Worm (Caenorhabditis elegans) whole organism, L1 larva: ENCODE data around the gene M110.10.

Source experiments
- C34B4.2 ChIP-seq: sonication (generic microtip); optimal IDR thresholded peaks from 2 replicates; lab custom pipeline; 2017; ENCODE audit warnings: mild to moderate bottlenecking, missing genetic modification characterization, missing compliant biosample characterization
- F16B12.6 ChIP-seq: fragments of 150-350 bp; optimal IDR thresholded peaks from 2 replicates; lab custom pipeline; 2014; ENCODE audit warnings: missing biosample characterization, missing genetic modification characterization
- alr-1 ChIP-seq: fragments of 200-800 bp; sonication (Bioruptor generic); optimal IDR thresholded peaks from 2 replicates; lab custom pipeline; 2018; ENCODE audit warnings: borderline replicate concordance, mild to moderate bottlenecking, missing genetic modification characterization, missing compliant biosample characterization
- aly-2 ChIP-seq: fragments of 150-350 bp; optimal IDR thresholded peaks from 2 replicates; lab custom pipeline; 2014; ENCODE audit warnings: missing biosample characterization, missing genetic modification characterization
- ama-1 ChIP-seq: fragments of 150-350 bp; optimal IDR thresholded peaks from 2 replicates; lab custom pipeline; 2014
- blmp-1 ChIP-seq: fragments of 150-350 bp; optimal IDR thresholded peaks from 2 replicates; lab custom pipeline; 2014; ENCODE audit warnings: missing biosample characterization, missing genetic modification characterization
- ceh-63 ChIP-seq: fragments of 200-800 bp; sonication (Bioruptor generic); optimal IDR thresholded peaks from 2 replicates; lab custom pipeline; 2018; ENCODE audit warnings: mild to moderate bottlenecking, missing genetic modification characterization, missing compliant biosample characterization
- dpl-1 ChIP-seq, 3 experiments: fragments of 150-350 bp in 2 of 3; sonication (generic microtip) in 1 of 3; optimal IDR thresholded peaks; 2 replicates each; lab custom pipeline; 2014 to 2017; ENCODE audit warnings: missing biosample characterization in 3 of 3, missing genetic modification characterization in 3 of 3, missing genetic modification reagents in 3 of 3
- efl-1 ChIP-seq, 4 experiments: fragments of 150-350 bp; optimal IDR thresholded peaks in 3 of 4; peaks in 1 of 4; 1 replicate in 1 of 4; 2 replicates in 3 of 4; lab custom pipeline; 2014; ENCODE audit warnings: missing biosample characterization in 2 of 4, missing genetic modification characterization in 2 of 4, missing genetic modification reagents in 2 of 4
- efl-3 ChIP-seq: fragments of 200-800 bp; sonication (Bioruptor generic); optimal IDR thresholded peaks from 2 replicates; lab custom pipeline; 2018; ENCODE audit warnings: mild to moderate bottlenecking, missing genetic modification characterization, missing compliant biosample characterization
- elt-3 ChIP-seq, 6 experiments: fragments of 150-350 bp in 1 of 6; sonication (generic microtip); optimal IDR thresholded peaks; 2 replicates each; lab custom pipeline; 2017 to 2018; ENCODE audit warnings: missing biosample characterization in 6 of 6, missing genetic modification characterization in 6 of 6, inconsistent platforms in 1 of 6
- ets-5 ChIP-seq: fragments of 200-800 bp; sonication (Bioruptor generic); IDR thresholded peaks from 2 replicates; pipeline ENCODE4 v1.3.6; 2022; ENCODE audit warnings: missing genetic modification characterization, missing compliant biosample characterization
- fkh-4 ChIP-seq: sonication (generic microtip); optimal IDR thresholded peaks from 2 replicates; lab custom pipeline; 2016; ENCODE audit warnings: missing compliant biosample characterization, missing genetic modification characterization, borderline replicate concordance
- grh-1 ChIP-seq: fragments of 200-800 bp; sonication (Bioruptor generic); IDR thresholded peaks from 2 replicates; pipeline ENCODE4 v1.3.6; 2022; ENCODE audit warnings: missing genetic modification reagents, missing genetic modification characterization, missing compliant biosample characterization
- hlh-4 ChIP-seq: sonication (generic microtip); optimal IDR thresholded peaks from 2 replicates; lab custom pipeline; 2016; ENCODE audit warnings: mild to moderate bottlenecking, missing genetic modification characterization, missing compliant biosample characterization
- hpl-2 ChIP-seq: fragments of 150-350 bp; optimal IDR thresholded peaks from 2 replicates; lab custom pipeline; 2014; ENCODE audit warnings: missing biosample characterization, missing genetic modification reagents, missing genetic modification characterization
- lin-13 ChIP-seq: fragments of 150-350 bp; optimal IDR thresholded peaks from 2 replicates; lab custom pipeline; 2014; ENCODE audit warnings: missing biosample characterization, missing genetic modification reagents, missing genetic modification characterization
- lin-14 ChIP-seq: fragments of 200-800 bp; sonication (Bioruptor generic); optimal IDR thresholded peaks from 2 replicates; lab custom pipeline; 2018; ENCODE audit warnings: mild to moderate bottlenecking, missing genetic modification characterization, moderate library complexity, missing compliant biosample characterization
- lin-15B ChIP-seq: fragments of 150-350 bp; sonication (generic microtip); optimal IDR thresholded peaks from 3 replicates; lab custom pipeline; 2014; ENCODE audit warnings: missing biosample characterization, missing genetic modification characterization
- lin-35 ChIP-seq, 2 experiments: fragments of 150-350 bp; optimal IDR thresholded peaks; 2 replicates each; lab custom pipeline; 2014; ENCODE audit warnings: missing biosample characterization in 2 of 2, missing genetic modification characterization in 2 of 2, missing genetic modification reagents in 2 of 2
- lsy-2 ChIP-seq, 2 experiments: fragments of 150-350 bp; optimal IDR thresholded peaks; 2 replicates each; lab custom pipeline; 2014; ENCODE audit warnings: missing biosample characterization in 2 of 2, missing genetic modification characterization in 2 of 2
- mab-9 ChIP-seq: fragments of 200-800 bp; sonication (Bioruptor generic); IDR thresholded peaks from 2 replicates; pipeline ENCODE4 v1.3.6; 2022; ENCODE audit warnings: missing genetic modification reagents, missing genetic modification characterization, missing compliant biosample characterization
- mdl-1 ChIP-seq, 2 experiments: fragments of 150-350 bp; optimal IDR thresholded peaks; 2 replicates each; lab custom pipeline; 2014 to 2017; ENCODE audit warnings: missing biosample characterization in 2 of 2, missing genetic modification characterization in 2 of 2, inconsistent platforms in 1 of 2
- mep-1 ChIP-seq: fragments of 150-350 bp; optimal IDR thresholded peaks from 2 replicates; lab custom pipeline; 2014; ENCODE audit warnings: missing biosample characterization, missing genetic modification characterization
- nhr-11 ChIP-seq: fragments of 150-350 bp; optimal IDR thresholded peaks from 2 replicates; lab custom pipeline; 2014; ENCODE audit warnings: missing biosample characterization, missing genetic modification characterization
- nhr-20 ChIP-seq: sonication (generic microtip); optimal IDR thresholded peaks from 2 replicates; lab custom pipeline; 2016; ENCODE audit warnings: mild to moderate bottlenecking, missing genetic modification characterization, missing compliant biosample characterization
- nhr-237 ChIP-seq: fragments of 150-350 bp; optimal IDR thresholded peaks from 2 replicates; lab custom pipeline; 2014; ENCODE audit warnings: missing biosample characterization, missing genetic modification characterization
- nhr-28 ChIP-seq: fragments of 150-350 bp; optimal IDR thresholded peaks from 2 replicates; lab custom pipeline; 2014; ENCODE audit warnings: missing biosample characterization, missing genetic modification characterization
- nhr-47 ChIP-seq: sonication (generic microtip); optimal IDR thresholded peaks from 2 replicates; lab custom pipeline; 2016; ENCODE audit warnings: mild to moderate bottlenecking, missing genetic modification characterization, moderate library complexity, missing compliant biosample characterization
- nhr-71 ChIP-seq: sonication (generic microtip); optimal IDR thresholded peaks from 2 replicates; lab custom pipeline; 2016; ENCODE audit warnings: mild to moderate bottlenecking, missing genetic modification characterization, moderate library complexity, missing compliant biosample characterization
- nhr-84 ChIP-seq: sonication (generic microtip); optimal IDR thresholded peaks from 2 replicates; lab custom pipeline; 2017; ENCODE audit warnings: missing biosample characterization, missing genetic modification characterization
- nhr-85 ChIP-seq: sonication (generic microtip); peaks from one replicate; lab custom pipeline; 2016; ENCODE audit warnings: missing genetic modification characterization, inconsistent platforms, missing compliant biosample characterization
- nhr-90 ChIP-seq: sonication (generic microtip); optimal IDR thresholded peaks from 2 replicates; lab custom pipeline; 2016; ENCODE audit warnings: mild to moderate bottlenecking, missing genetic modification characterization, missing compliant biosample characterization; ENCODE audit not compliant: poor library complexity
- pag-3 ChIP-seq: sonication (generic microtip); optimal IDR thresholded peaks from 2 replicates; lab custom pipeline; 2017; ENCODE audit warnings: missing genetic modification characterization, mild to moderate bottlenecking, missing compliant biosample characterization, antibody characterized with exemption, borderline replicate concordance; ENCODE audit not compliant: insufficient read depth
- pqm-1 ChIP-seq: sonication (generic microtip); optimal IDR thresholded peaks from 3 replicates; lab custom pipeline; 2017; ENCODE audit warnings: missing biosample characterization, missing genetic modification characterization
- skn-1 ChIP-seq: fragments of 150-350 bp; optimal IDR thresholded peaks from 2 replicates; lab custom pipeline; 2014; ENCODE audit warnings: missing biosample characterization, missing genetic modification characterization
- snu-23 ChIP-seq: sonication (generic microtip); optimal IDR thresholded peaks from 2 replicates; lab custom pipeline; 2016; ENCODE audit warnings: missing genetic modification characterization, missing compliant biosample characterization
- sptf-1 ChIP-seq: fragments of 150-350 bp; optimal IDR thresholded peaks from 2 replicates; lab custom pipeline; 2014; ENCODE audit warnings: missing biosample characterization, missing genetic modification characterization
- sup-37 ChIP-seq: fragments of 200-800 bp; sonication (Bioruptor generic); optimal IDR thresholded peaks from 2 replicates; lab custom pipeline; 2018; ENCODE audit warnings: mild to moderate bottlenecking, missing genetic modification characterization, missing compliant biosample characterization
- tbx-2 ChIP-seq: sonication (generic microtip); optimal IDR thresholded peaks from 2 replicates; lab custom pipeline; 2016; ENCODE audit warnings: missing genetic modification characterization, missing compliant biosample characterization
- tlp-1 ChIP-seq: fragments of 150-350 bp; optimal IDR thresholded peaks from 2 replicates; lab custom pipeline; 2014; ENCODE audit warnings: missing biosample characterization, missing genetic modification characterization
- unc-130 ChIP-seq: fragments of 150-350 bp; optimal IDR thresholded peaks from 2 replicates; lab custom pipeline; 2017; ENCODE audit warnings: missing biosample characterization, missing genetic modification characterization, inconsistent platforms
- unc-30 ChIP-seq: sonication (generic microtip); optimal IDR thresholded peaks from 2 replicates; lab custom pipeline; 2017; ENCODE audit warnings: missing biosample characterization, missing genetic modification characterization
- unc-62 ChIP-seq: fragments of 150-350 bp; optimal IDR thresholded peaks from 2 replicates; lab custom pipeline; 2014; ENCODE audit warnings: missing biosample characterization, missing genetic modification reagents, missing genetic modification characterization
- xbp-1 ChIP-seq: sonication (generic microtip); optimal IDR thresholded peaks from 2 replicates; lab custom pipeline; 2016; ENCODE audit warnings: missing genetic modification characterization, missing compliant biosample characterization
- zag-1 ChIP-seq: fragments of 150-350 bp; optimal IDR thresholded peaks from 2 replicates; lab custom pipeline; 2014; ENCODE audit warnings: missing biosample characterization, missing genetic modification characterization
- ztf-11 ChIP-seq, 2 experiments: sonication (generic microtip); optimal IDR thresholded peaks; 2 replicates each; lab custom pipeline; 2016 to 2017; ENCODE audit warnings: missing genetic modification characterization in 2 of 2, missing biosample characterization in 1 of 2, missing compliant biosample characterization in 1 of 2
- ztf-4 ChIP-seq: fragments of 150-350 bp; optimal IDR thresholded peaks from 2 replicates; lab custom pipeline; 2014; ENCODE audit warnings: missing biosample characterization, missing genetic modification characterization

Gene M110.10

ce11 chrII:8214367-8214766 lies at the start of gene M110.10:
TSS of gene M110.10 (minus strand) at chrII:8214467.
- TF ChIP-seq alr-1 (tag; lab: Kevin White, UChicago), result no peak
- TF ChIP-seq lin-13 (GFP tag; lab: Kevin White, UChicago), result no peak
- no peak for TF ChIP-seq mdl-1 (tag; optimal IDR thresholded peaks at IDR 0.05; lab: Kevin White, UChicago)
- TF ChIP-seq unc-62 (GFP tag; lab: Kevin White, UChicago), result no peak
- TF ChIP-seq C34B4.2, result no peak
- TF ChIP-seq nhr-90, result no peak
- TF ChIP-seq F16B12.6 (tag; lab: Kevin White, UChicago), result no peak
- no peak for TF ChIP-seq tlp-1
- no peak for TF ChIP-seq nhr-28 (tag; lab: Kevin White, UChicago)
- no peak for TF ChIP-seq nhr-84
- TF ChIP-seq fkh-4 (tag; lab: Kevin White, UChicago), result no peak
- no peak for TF ChIP-seq dpl-1 (GFP tag; optimal IDR thresholded peaks at IDR 0.05; lab: Kevin White, UChicago)
- no peak for TF ChIP-seq pqm-1 (tag; lab: Kevin White, UChicago)
- no peak for TF ChIP-seq nhr-237
- TF ChIP-seq ets-5 (GFP tag; lab: Robert Waterston, UW), result no peak
- TF ChIP-seq hlh-4 (tag; lab: Kevin White, UChicago), result no peak
- no peak for TF ChIP-seq lin-15B (tag; lab: Kevin White, UChicago)

- TF ChIP-seq nhr-237 (no peak), blmp-1 (tag; lab: Kevin White, UChicago) (peak; percentile 63), nhr-90 (peak; percentile 15), nhr-84 (no peak), mdl-1 (tag; optimal IDR thresholded peaks at IDR 0.05; lab: Kevin White, UChicago) (peak in 1 of 2 experiments; percentile 33), grh-1 (GFP tag; lab: Robert Waterston, UW) (0 out of 2 replicates have a peak, but pooled peaks have one; percentile 33), lin-14 (peak; percentile 55), nhr-71 (peak; percentile 50), tbx-2 (tag; lab: Kevin White, UChicago) (peak; percentile 31), nhr-20 (peak; percentile 64), aly-2 (tag; lab: Kevin White, UChicago) (no peak), nhr-85 (tag; lab: Kevin White, UChicago) (peak; percentile 86), sptf-1 (tag; lab: Kevin White, UChicago) (no peak), efl-1 (optimal IDR thresholded peaks at IDR 0.05; lab: Kevin White, UChicago) (no peak), efl-1 (GFP tag; optimal IDR thresholded peaks at IDR 0.05 in 1 of 2; lab: Kevin White, UChicago) (peak in 1 of 2 experiments; percentile 84), elt-3 (tag; optimal IDR thresholded peaks at IDR 0.05; lab: Kevin White, UChicago) (peak in 1 of 6 experiments; percentile 52), ets-5 (GFP tag; lab: Robert Waterston, UW) (no peak), mab-9 (GFP tag; lab: Robert Waterston, UW) (no peak), lin-35 (GFP tag; optimal IDR thresholded peaks at IDR 0.05; lab: Kevin White, UChicago) (peak in 1 of 2 experiments; percentile 13), snu-23 (no peak)
Observed at ce11 chrII:8263562-8263961, 49.3 kb upstream of the M110.10 start.

ce11 chrII:8259674-8260073 lies 45.4 kb upstream of the M110.10 start:
- TF ChIP-seq lin-35 (GFP tag; optimal IDR thresholded peaks at IDR 0.05; lab: Kevin White, UChicago), result peak in 1 of 2 experiments; percentile 36
- no peak for TF ChIP-seq lsy-2 (tag; optimal IDR thresholded peaks at IDR 0.05; lab: Kevin White, UChicago)
- no peak for TF ChIP-seq skn-1 (tag; lab: Kevin White, UChicago)
- TF ChIP-seq ama-1 (lab: Kevin White, UChicago), result no peak
- TF ChIP-seq mdl-1 (tag; optimal IDR thresholded peaks at IDR 0.05; lab: Kevin White, UChicago), result no peak
- no peak for TF ChIP-seq pag-3
- no peak for TF ChIP-seq efl-1 (optimal IDR thresholded peaks at IDR 0.05; lab: Kevin White, UChicago)
- peak in 1 of 2 experiments; percentile 16 for TF ChIP-seq efl-1 (GFP tag; optimal IDR thresholded peaks at IDR 0.05 in 1 of 2; lab: Kevin White, UChicago)
- no peak for TF ChIP-seq xbp-1 (tag; lab: Kevin White, UChicago)
- TF ChIP-seq F16B12.6 (tag; lab: Kevin White, UChicago), result no peak
- TF ChIP-seq efl-3 (GFP tag; lab: Kevin White, UChicago), result no peak
- peak in 1 of 6 experiments; percentile 31 for TF ChIP-seq elt-3 (tag; optimal IDR thresholded peaks at IDR 0.05; lab: Kevin White, UChicago)
- no peak for TF ChIP-seq mep-1 (tag; lab: Kevin White, UChicago)
- TF ChIP-seq tbx-2 (tag; lab: Kevin White, UChicago), result no peak
- TF ChIP-seq C34B4.2, result no peak
- TF ChIP-seq nhr-47, result no peak
- TF ChIP-seq blmp-1 (tag; lab: Kevin White, UChicago), result peak; percentile 36
- peak; percentile 43 for TF ChIP-seq snu-23
- TF ChIP-seq nhr-11 (tag; lab: Kevin White, UChicago), result no peak
- TF ChIP-seq ceh-63, result no peak
- peak; percentile 20 for TF ChIP-seq unc-130 (tag; lab: Kevin White, UChicago)
- no peak for TF ChIP-seq unc-30 (tag; lab: Kevin White, UChicago)
- no peak for TF ChIP-seq zag-1 (tag; lab: Kevin White, UChicago)
- TF ChIP-seq hpl-2 (GFP tag; lab: Kevin White, UChicago), result no peak
- no peak for TF ChIP-seq sup-37
- TF ChIP-seq nhr-20, result peak; percentile 41
- no peak for TF ChIP-seq ztf-4 (tag; lab: Kevin White, UChicago)
- TF ChIP-seq nhr-237, result no peak
- no peak for TF ChIP-seq ztf-11 (tag; optimal IDR thresholded peaks at IDR 0.05; lab: Kevin White, UChicago)
